Fruit fly (Drosophila melanogaster) whole organism, prepupa: Measurements from ENCODE around the gene UbcE2H.
A peak's percentile ranks its signal among the peaks of the same experiment; 100 is the strongest.

ENCODE experiments used
- CG3032 ChIP-seq: fragments of 200-800 bp; optimal IDR thresholded peaks from 2 replicates; lab custom pipeline; 2019; ENCODE audit warnings: missing biosample characterization, mild to moderate bottlenecking, missing genetic modification characterization, moderate library complexity
- CG6854 ChIP-seq: fragments of 200-800 bp; sonication (Bioruptor generic); optimal IDR thresholded peaks from 2 replicates; lab custom pipeline; 2017; ENCODE audit warnings: missing biosample characterization, mild to moderate bottlenecking, missing genetic modification characterization
- CG8319 ChIP-seq: fragments of 200-800 bp; sonication (Bioruptor generic); optimal IDR thresholded peaks from 3 replicates; lab custom pipeline; 2016; ENCODE audit warnings: missing biosample characterization, missing genetic modification characterization
- Gug ChIP-seq: fragments of 200-800 bp; sonication (Bioruptor generic); IDR thresholded peaks from 2 replicates; pipeline ENCODE4 v1.3.6; 2022; ENCODE audit warnings: missing biosample characterization, missing genetic modification characterization
- cyc ChIP-seq: fragments of 200-800 bp; sonication (Bioruptor generic); optimal IDR thresholded peaks from 3 replicates; lab custom pipeline; 2016; ENCODE audit warnings: missing biosample characterization, missing genetic modification characterization

dm6 chrX:8101479-8102198, 7.8 kb upstream of the UbcE2H start, which contains the start of gene CG2258:
- TF ChIP-seq CG6854 (no peak), Gug (GFP tag; lab: Robert Waterston, UW) (peak; percentile 95), CG3032 (tag; lab: Kevin White, UChicago) (peak; percentile 87), cyc (GFP tag; lab: Kevin White, UChicago) (peak; percentile 75), CG8319 (peak; percentile 64)
